Fruit fly (Drosophila melanogaster): Measurements from ENCODE around the gene CAH8.
A peak's percentile ranks its signal among the peaks of the same experiment; 100 is the strongest.

The CAH8 gene

dm6 chr3R:22356464-22357410 is 32.8 kb downstream of the CAH8 start, which contains the start of gene Sar1 (continued):
- TF ChIP-seq CG18262 (tag; optimal IDR thresholded peaks at IDR 0.05) (no peak), CG2129 (GFP tag; IDR thresholded peaks at IDR 0.05; ENCODE audit: partially characterized antibody) (peak; percentile 92), sna (GFP tag; IDR thresholded peaks at IDR 0.05; ENCODE audit: partially characterized antibody) (peak; percentile 95), unpg (GFP tag; optimal IDR thresholded peaks at IDR 0.05) (no peak), Pdp1 (GFP tag; optimal IDR thresholded peaks at IDR 0.05) (peak in 1 of 2 experiments; percentile 59), Hr51 (GFP tag; optimal IDR thresholded peaks at IDR 0.05) (peak in 1 of 2 experiments; percentile 32), lab (GFP tag; optimal IDR thresholded peaks at IDR 0.05) (peak; percentile 11), BtbVII (GFP tag; optimal IDR thresholded peaks at IDR 0.05) (no peak), chm (GFP tag; IDR thresholded peaks at IDR 0.05) (0 out of 2 replicates have a peak, but pooled peaks have one; percentile 18), H2.0 (GFP tag; IDR thresholded peaks at IDR 0.05) (0 out of 2 replicates have a peak, but pooled peaks have one; percentile 9), Sin3A (optimal IDR thresholded peaks at IDR 0.05) (peak; percentile 81), Side (GFP tag; optimal IDR thresholded peaks at IDR 0.05) (no peak), Optix (GFP tag; IDR thresholded peaks at IDR 0.05) (no peak), slp2 (GFP tag; optimal IDR thresholded peaks at IDR 0.05) (peak; percentile 3), CG7372 (GFP tag; IDR thresholded peaks at IDR 0.05) (no peak), CG10654 (GFP tag; optimal IDR thresholded peaks at IDR 0.05) (peak; percentile 30), rib (GFP tag; IDR thresholded peaks at IDR 0.05) (no peak), ro (GFP tag; IDR thresholded peaks at IDR 0.05) (no peak), CG3407 (GFP tag; optimal IDR thresholded peaks at IDR 0.05) (no peak), ken (GFP tag; IDR thresholded peaks at IDR 0.05) (no peak), z (GFP tag; IDR thresholded peaks at IDR 0.05) (no peak; the same call in 2 of the 3 replicates), CG8388 (GFP tag; optimal IDR thresholded peaks at IDR 0.05) (no peak), pfk (GFP tag; optimal IDR thresholded peaks at IDR 0.05) (no peak), CG1233 (GFP tag; optimal IDR thresholded peaks at IDR 0.05) (no peak), CG7839 (tag; optimal IDR thresholded peaks at IDR 0.05) (peak; percentile 24), Kr (GFP tag; optimal IDR thresholded peaks at IDR 0.05) (no peak), Dll (GFP tag; IDR thresholded peaks at IDR 0.05; ENCODE audit: partially characterized antibody) (peak; percentile 95), CG14860 (GFP tag; IDR thresholded peaks at IDR 0.05; ENCODE audit: partially characterized antibody) (peak; percentile 81), pb (GFP tag; optimal IDR thresholded peaks at IDR 0.05) (no peak), bcd (GFP tag; optimal IDR thresholded peaks at IDR 0.05) (peak; percentile 29), Opbp (GFP tag; IDR thresholded peaks at IDR 0.05; ENCODE audit: partially characterized antibody) (peak; percentile 97), CG12155 (GFP tag; optimal IDR thresholded peaks at IDR 0.05) (peak; percentile 44), eve (GFP tag; optimal IDR thresholded peaks at IDR 0.05) (no peak), Fer3 (tag; optimal IDR thresholded peaks at IDR 0.05) (no peak), oc (tag; optimal IDR thresholded peaks at IDR 0.05) (no peak), CG8359 (GFP tag; optimal IDR thresholded peaks at IDR 0.05; ENCODE audit: borderline replicate concordance) (no peak), CG3726 (GFP tag; IDR thresholded peaks at IDR 0.05) (no peak), ftz-f1 (GFP tag; optimal IDR thresholded peaks at IDR 0.05) (peak; percentile 81), bsh (GFP tag; optimal IDR thresholded peaks at IDR 0.05) (no peak), exex (tag; optimal IDR thresholded peaks at IDR 0.05) (no peak), Sox100B (GFP tag; optimal IDR thresholded peaks at IDR 0.05) (no peak), CG2678 (tag; optimal IDR thresholded peaks at IDR 0.05) (no peak), Med (GFP tag) (peak; percentile 90), CG16779 (GFP tag; IDR thresholded peaks at IDR 0.05) (no peak), hth (optimal IDR thresholded peaks at IDR 0.05) (no peak), dmrt11E (tag; optimal IDR thresholded peaks at IDR 0.05) (peak; percentile 5), tll (GFP tag; optimal IDR thresholded peaks at IDR 0.05) (peak in 1 of 2 experiments; percentile 53)

Data from whole organism, embryonic.